Worm (Caenorhabditis elegans) whole organism, L3 larva: ENCODE data around the gene srt-28.

ENCODE experiments used
- R02D3.7 ChIP-seq: fragments of 150-350 bp; optimal IDR thresholded peaks from 2 replicates; lab custom pipeline; 2014; ENCODE audit warnings: missing biosample characterization, missing genetic modification characterization
- ZK546.5 ChIP-seq: sonication (generic microtip); optimal IDR thresholded peaks from 2 replicates; lab custom pipeline; 2017; ENCODE audit warnings: missing biosample characterization, missing genetic modification characterization
- ama-1 ChIP-seq: fragments of 150-350 bp; optimal IDR thresholded peaks from 2 replicates; lab custom pipeline; 2018
- ceh-16 ChIP-seq: sonication (generic microtip); optimal IDR thresholded peaks from 2 replicates; lab custom pipeline; 2017; ENCODE audit warnings: missing biosample characterization, missing genetic modification characterization
- ceh-28 ChIP-seq: fragments of 150-350 bp; optimal IDR thresholded peaks from 2 replicates; lab custom pipeline; 2014; ENCODE audit warnings: missing biosample characterization, missing genetic modification reagents, missing genetic modification characterization
- ceh-82 ChIP-seq: fragments of 150-350 bp; optimal IDR thresholded peaks from 2 replicates; lab custom pipeline; 2014; ENCODE audit warnings: missing biosample characterization, missing genetic modification characterization
- ceh-9 ChIP-seq: sonication (generic microtip); optimal IDR thresholded peaks from 2 replicates; lab custom pipeline; 2018; ENCODE audit warnings: missing biosample characterization, missing genetic modification characterization
- egl-27 ChIP-seq: sonication (generic microtip); optimal IDR thresholded peaks from 4 replicates; lab custom pipeline; 2017; ENCODE audit warnings: missing biosample characterization, missing genetic modification reagents, missing genetic modification characterization
- egl-5 ChIP-seq: fragments of 150-350 bp; optimal IDR thresholded peaks from 2 replicates; lab custom pipeline; 2017; ENCODE audit warnings: missing biosample characterization, missing genetic modification reagents, missing genetic modification characterization, inconsistent platforms
- elt-1 ChIP-seq: fragments of 150-350 bp; optimal IDR thresholded peaks from 2 replicates; lab custom pipeline; 2014; ENCODE audit warnings: missing biosample characterization, missing genetic modification characterization
- elt-2 ChIP-seq: sonication (generic microtip); optimal IDR thresholded peaks from 2 replicates; lab custom pipeline; 2016; ENCODE audit warnings: missing genetic modification reagents, mild to moderate bottlenecking, missing genetic modification characterization, missing compliant biosample characterization
- elt-3 ChIP-seq, 3 experiments: fragments of 150-350 bp in 1 of 3; sonication (generic microtip) in 2 of 3; optimal IDR thresholded peaks; 2 replicates in 2 of 3; 4 replicates in 1 of 3; lab custom pipeline; 2014 to 2017; ENCODE audit warnings: missing biosample characterization in 3 of 3, missing genetic modification characterization in 3 of 3
- eor-1 ChIP-seq, 2 experiments: fragments of 150-350 bp; optimal IDR thresholded peaks; 2 replicates each; lab custom pipeline; 2014 to 2018; ENCODE audit warnings: missing biosample characterization in 2 of 2, missing genetic modification characterization in 2 of 2
- fkh-10 ChIP-seq: sonication (generic microtip); optimal IDR thresholded peaks from 2 replicates; lab custom pipeline; 2017; ENCODE audit warnings: missing biosample characterization, missing genetic modification reagents, missing genetic modification characterization
- fkh-2 ChIP-seq: fragments of 150-350 bp; optimal IDR thresholded peaks from 2 replicates; lab custom pipeline; 2014; ENCODE audit warnings: missing biosample characterization, missing genetic modification reagents, missing genetic modification characterization
- fos-1 ChIP-seq: fragments of 150-350 bp; optimal IDR thresholded peaks from 2 replicates; lab custom pipeline; 2014; ENCODE audit warnings: missing biosample characterization, missing genetic modification characterization
- hmg-11 ChIP-seq: sonication (generic microtip); optimal IDR thresholded peaks from 2 replicates; lab custom pipeline; 2016; ENCODE audit warnings: missing genetic modification characterization, missing compliant biosample characterization
- jun-1 ChIP-seq: fragments of 150-350 bp; optimal IDR thresholded peaks from 2 replicates; lab custom pipeline; 2014; ENCODE audit warnings: missing biosample characterization, missing genetic modification reagents, missing genetic modification characterization
- lin-15B ChIP-seq: fragments of 150-350 bp; optimal IDR thresholded peaks from 2 replicates; lab custom pipeline; 2014; ENCODE audit warnings: missing biosample characterization, missing genetic modification characterization
- lsy-12 ChIP-seq: sonication (generic microtip); optimal IDR thresholded peaks from 2 replicates; lab custom pipeline; 2016; ENCODE audit warnings: mild to moderate bottlenecking, missing genetic modification characterization, missing compliant biosample characterization
- mml-1 ChIP-seq: fragments of 150-350 bp; sonication (generic microtip); optimal IDR thresholded peaks from 3 replicates; lab custom pipeline; 2014; ENCODE audit warnings: missing biosample characterization, missing genetic modification characterization
- nfya-1 ChIP-seq: sonication (generic microtip); optimal IDR thresholded peaks from 2 replicates; lab custom pipeline; 2017; ENCODE audit warnings: missing genetic modification characterization, mild to moderate bottlenecking, missing compliant biosample characterization, antibody characterized with exemption, moderate library complexity; ENCODE audit not compliant: insufficient read depth
- nhr-11 ChIP-seq: fragments of 150-350 bp; optimal IDR thresholded peaks from 2 replicates; lab custom pipeline; 2014; ENCODE audit warnings: missing biosample characterization, missing genetic modification characterization
- nhr-12 ChIP-seq: fragments of 150-350 bp; optimal IDR thresholded peaks from 2 replicates; lab custom pipeline; 2014; ENCODE audit warnings: missing biosample characterization, missing genetic modification characterization
- nhr-23 ChIP-seq: fragments of 150-350 bp; optimal IDR thresholded peaks from 2 replicates; lab custom pipeline; 2014; ENCODE audit warnings: missing biosample characterization, missing genetic modification reagents, missing genetic modification characterization
- nhr-43 ChIP-seq: sonication (generic microtip); optimal IDR thresholded peaks from 2 replicates; lab custom pipeline; 2016; ENCODE audit warnings: mild to moderate bottlenecking, missing genetic modification characterization, missing compliant biosample characterization; ENCODE audit not compliant: poor library complexity, severe bottlenecking
- nhr-67 ChIP-seq: fragments of 150-350 bp; optimal IDR thresholded peaks from 2 replicates; lab custom pipeline; 2014; ENCODE audit warnings: missing biosample characterization, missing genetic modification characterization
- nhr-76 ChIP-seq: fragments of 150-350 bp; sonication (generic microtip); optimal IDR thresholded peaks from 5 replicates; lab custom pipeline; 2014; ENCODE audit warnings: missing biosample characterization, missing genetic modification characterization
- pha-4 ChIP-seq: fragments of 150-350 bp; optimal IDR thresholded peaks from 2 replicates; lab custom pipeline; 2014; ENCODE audit warnings: missing biosample characterization, missing genetic modification reagents, missing genetic modification characterization
- pqm-1 ChIP-seq: fragments of 150-350 bp; optimal IDR thresholded peaks from 2 replicates; lab custom pipeline; 2017; ENCODE audit warnings: missing biosample characterization, missing genetic modification characterization, inconsistent platforms
- skn-1 ChIP-seq: fragments of 150-350 bp; optimal IDR thresholded peaks from 2 replicates; lab custom pipeline; 2014; ENCODE audit warnings: missing biosample characterization, missing genetic modification characterization
- tbx-2 ChIP-seq: sonication (generic microtip); optimal IDR thresholded peaks from 2 replicates; lab custom pipeline; 2016; ENCODE audit warnings: mild to moderate bottlenecking, missing genetic modification characterization, missing compliant biosample characterization
- unc-39 ChIP-seq: sonication (generic microtip); optimal IDR thresholded peaks from 4 replicates; lab custom pipeline; 2017; ENCODE audit warnings: missing biosample characterization, missing genetic modification characterization
- zag-1 ChIP-seq: fragments of 150-350 bp; optimal IDR thresholded peaks from 2 replicates; lab custom pipeline; 2014; ENCODE audit warnings: missing biosample characterization, missing genetic modification characterization

The srt-28 gene

ce11 chrV:2718688-2719185, 5.3 kb upstream of the srt-28 start, which contains the start of gene srt-29:
Gene srt-29, minus strand, starts transcription at chrV:2719135.
- TF ChIP-seq R02D3.7 (tag; lab: Kevin White, UChicago) (no peak), zag-1 (tag; lab: Kevin White, UChicago) (no peak), nhr-11 (tag; lab: Kevin White, UChicago) (no peak), nhr-12 (no peak), skn-1 (no peak), unc-39 (tag; lab: Kevin White, UChicago) (no peak), fos-1 (no peak), fkh-2 (tag; lab: Kevin White, UChicago) (no peak), eor-1 (tag; optimal IDR thresholded peaks at IDR 0.05; lab: Kevin White, UChicago) (no peak), lin-15B (no peak), ZK546.5 (no peak), ceh-16 (tag; lab: Kevin White, UChicago) (no peak), pha-4 (tag; lab: Kevin White, UChicago) (no peak), egl-5 (no peak), nhr-76 (no peak), ama-1 (lab: Kevin White, UChicago) (no peak), tbx-2 (no peak), hmg-11 (tag; lab: Kevin White, UChicago) (no peak), ceh-28 (tag; lab: Kevin White, UChicago) (no peak), pqm-1 (tag; lab: Kevin White, UChicago) (no peak)

DNA sequence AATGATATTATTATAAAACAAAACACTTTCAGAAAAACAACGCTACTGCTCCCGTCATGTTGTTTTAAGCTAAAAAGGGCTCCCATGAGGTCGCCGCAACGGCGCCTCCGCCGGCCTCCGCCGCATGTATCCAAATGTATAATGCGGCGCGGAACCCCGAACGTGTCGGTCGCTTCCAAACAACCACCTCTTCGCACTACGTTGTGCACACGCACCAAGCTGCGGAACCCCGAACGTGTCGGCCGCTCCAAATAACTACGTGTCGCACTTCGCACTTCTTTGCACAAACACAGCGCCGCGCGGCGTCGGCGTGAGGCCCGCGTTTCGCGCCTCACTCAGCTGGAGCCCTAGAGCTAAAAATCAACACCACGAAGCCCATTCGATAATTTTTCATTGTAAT, 3.5 kb upstream of the srt-28 start:
- TF ChIP-seq nhr-43 (tag; lab: Kevin White, UChicago) (no peak), nhr-11 (tag; lab: Kevin White, UChicago) (no peak), nhr-23 (tag; lab: Kevin White, UChicago) (no peak), nhr-12 (no peak), jun-1 (tag; lab: Kevin White, UChicago) (no peak), elt-1 (tag; lab: Kevin White, UChicago) (no peak), ceh-28 (tag; lab: Kevin White, UChicago) (no peak), nhr-67 (tag; lab: Kevin White, UChicago) (no peak), fos-1 (no peak)

DNA sequence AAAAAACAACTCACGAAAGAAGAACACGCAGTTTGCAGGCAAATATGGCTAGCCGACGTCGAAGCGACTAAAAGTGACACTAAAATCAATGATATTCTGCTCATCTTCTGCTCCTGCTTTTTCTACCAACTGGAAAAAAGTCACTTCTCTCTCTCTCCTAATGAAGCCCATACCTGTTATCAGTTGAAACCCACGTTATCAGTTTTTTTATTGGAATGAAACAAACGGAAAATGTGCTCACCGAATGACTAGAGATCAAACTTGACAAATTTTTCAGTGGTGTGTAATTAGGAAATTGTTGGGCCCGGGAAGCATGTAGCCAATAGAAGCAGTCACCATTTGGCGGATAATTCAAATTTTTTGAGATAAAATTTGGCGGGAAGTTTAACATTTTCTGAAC, 2.0 kb downstream of the srt-28 start, which contains the start of gene C24B9.3:
Gene C24B9.3 (minus strand): TSS at position 171 of the 400 bp plus-strand sequence.
- TF ChIP-seq nhr-67 (tag; lab: Kevin White, UChicago) (no peak), ceh-82 (tag; lab: Kevin White, UChicago) (no peak), nhr-11 (tag; lab: Kevin White, UChicago) (no peak), nhr-43 (tag; lab: Kevin White, UChicago) (no peak), tbx-2 (no peak), hmg-11 (tag; lab: Kevin White, UChicago) (no peak), eor-1 (tag; optimal IDR thresholded peaks at IDR 0.05; lab: Kevin White, UChicago) (no peak), ceh-9 (tag; lab: Kevin White, UChicago) (no peak), elt-3 (tag; optimal IDR thresholded peaks at IDR 0.05; lab: Kevin White, UChicago) (no peak), fkh-10 (GFP tag; lab: Kevin White, UChicago) (no peak), nhr-76 (no peak), pha-4 (tag; lab: Kevin White, UChicago) (no peak), ZK546.5 (no peak), ceh-28 (tag; lab: Kevin White, UChicago) (no peak), elt-2 (tag; lab: Kevin White, UChicago) (peak; percentile 86), lsy-12 (tag; lab: Kevin White, UChicago) (no peak), mml-1 (no peak), pqm-1 (tag; lab: Kevin White, UChicago) (peak; percentile 80), nfya-1 (tag; lab: Kevin White, UChicago) (peak; percentile 14), egl-27 (tag; lab: Kevin White, UChicago) (no peak), jun-1 (tag; lab: Kevin White, UChicago) (no peak)

- TF ChIP-seq nfya-1 (tag; lab: Kevin White, UChicago), result peak; percentile 73
- no peak for TF ChIP-seq elt-2 (tag; lab: Kevin White, UChicago)
- TF ChIP-seq, all 47 proteins: peak for 1
Measured at ce11 chrV:2710192-2710591, 3.2 kb downstream of the srt-28 start.
